Worm (Caenorhabditis elegans): ENCODE measurements around the gene fbxa-142.

- TF ChIP-seq egl-43 (GFP tag; IDR thresholded peaks at IDR 0.05) (no peak), ama-1 (optimal IDR thresholded peaks at IDR 0.05) (no peak)
These were observed 27.2 kb upstream of the fbxa-142 start, which contains the start of gene str-99 for ce11 chrV:16158391-16158790.
